Fruit fly (Drosophila melanogaster): ENCODE measurements around the gene CG3108.

CG3108 gene

dm6 chrX:5751949-5752348 is 29.5 kb downstream of the CG3108 start, which contains the start of gene CG15772:
Gene CG15772, plus strand, starts transcription at chrX:5752249.
- TF ChIP-seq CG1621 (tag; optimal IDR thresholded peaks at IDR 0.05) (no peak), CG3919 (GFP tag; optimal IDR thresholded peaks at IDR 0.05) (no peak), CG10669 (GFP tag; optimal IDR thresholded peaks at IDR 0.05) (no peak), salr (GFP tag; optimal IDR thresholded peaks at IDR 0.05) (no peak), CG6792 (GFP tag; optimal IDR thresholded peaks at IDR 0.05) (no peak), lz (GFP tag; optimal IDR thresholded peaks at IDR 0.05) (no peak), CG8632 (GFP tag; optimal IDR thresholded peaks at IDR 0.05) (no peak), CG6163 (GFP tag; IDR thresholded peaks at IDR 0.05) (no peak), acj6 (GFP tag; optimal IDR thresholded peaks at IDR 0.05) (no peak), achi (GFP tag; optimal IDR thresholded peaks at IDR 0.05) (no peak), Hr4 (GFP tag; optimal IDR thresholded peaks at IDR 0.05) (no peak), CG6808 (GFP tag; optimal IDR thresholded peaks at IDR 0.05) (no peak), spab (GFP tag; optimal IDR thresholded peaks at IDR 0.05) (no peak), Eip93F (GFP tag; optimal IDR thresholded peaks at IDR 0.05) (no peak)

DNA sequence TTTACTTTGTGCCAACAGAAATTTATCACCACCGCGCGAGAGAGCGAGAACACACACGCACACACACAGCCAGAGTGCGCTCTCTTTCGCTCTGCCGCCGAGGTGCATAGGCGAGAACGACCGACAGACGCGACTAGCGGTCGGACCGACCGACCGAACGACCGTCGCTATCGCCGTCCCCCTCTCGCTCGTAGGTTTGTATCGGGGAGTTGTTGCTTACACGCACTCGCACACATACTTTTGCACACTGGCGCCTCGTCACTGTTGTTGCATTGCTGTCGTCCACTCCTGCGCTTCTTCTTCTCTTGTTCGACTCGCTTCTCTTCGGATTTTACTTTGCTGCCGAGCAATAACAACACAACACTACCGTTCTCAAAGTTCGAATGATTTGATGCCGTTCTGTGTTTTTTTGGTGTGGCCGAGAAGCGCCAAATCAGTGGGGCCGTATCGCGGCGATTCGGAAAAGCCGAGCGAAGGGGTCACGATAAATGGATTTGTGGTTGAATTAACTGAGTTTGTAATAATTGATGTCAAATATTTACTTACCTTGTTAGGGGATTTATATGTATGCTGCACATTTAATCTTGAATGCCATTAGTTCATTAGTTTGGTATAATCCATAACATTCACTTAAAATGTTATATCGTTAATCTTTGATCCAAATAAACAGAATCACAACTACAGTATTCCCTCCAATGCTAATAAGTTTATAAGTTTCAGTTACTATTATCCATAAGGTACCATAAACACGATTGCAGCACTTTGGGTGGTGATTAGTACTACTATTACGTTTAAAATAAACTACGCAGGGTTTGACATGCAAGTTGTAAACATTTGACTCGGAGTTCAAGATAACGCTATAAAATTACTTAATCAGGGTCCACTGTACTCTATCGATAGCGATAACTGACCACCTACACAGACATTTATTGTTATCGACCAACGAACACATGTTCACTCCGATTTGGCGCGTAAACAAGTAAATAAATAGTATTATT is 34.3 kb downstream of the CG3108 start, which contains the start of the genes IntS6 and Rtel1:
IntS6 (minus strand) TSS at position 391 of the 998 bp plus-strand sequence.
Rtel1 (plus strand) TSS at position 884 of the 998 bp plus-strand sequence.
- TF ChIP-seq CG6808 (GFP tag; optimal IDR thresholded peaks at IDR 0.05) (peak; percentile 80), CG6163 (GFP tag; IDR thresholded peaks at IDR 0.05) (peak; percentile 91), ss (GFP tag; optimal IDR thresholded peaks at IDR 0.05) (peak; percentile 78 to 88), pdm3 (GFP tag; optimal IDR thresholded peaks at IDR 0.05) (peak; percentile 94), net (GFP tag; optimal IDR thresholded peaks at IDR 0.05) (peak; percentile 82), Hr38 (GFP tag; optimal IDR thresholded peaks at IDR 0.05) (peak; percentile 26), dsx (GFP tag; optimal IDR thresholded peaks at IDR 0.05; ENCODE audit: poor library complexity, severe bottlenecking) (peak; percentile 80), CG10669 (GFP tag; optimal IDR thresholded peaks at IDR 0.05) (peak; percentile 87), vri (GFP tag; optimal IDR thresholded peaks at IDR 0.05) (peak; percentile 77), Eip78C (GFP tag) (peak; percentile 96), CG9139 (GFP tag; optimal IDR thresholded peaks at IDR 0.05) (peak; percentile 65), Eip93F (GFP tag; optimal IDR thresholded peaks at IDR 0.05) (peak; percentile 61), Met (GFP tag; optimal IDR thresholded peaks at IDR 0.05) (peak; percentile 95), CG10631 (GFP tag; optimal IDR thresholded peaks at IDR 0.05) (peak; percentile 91), salr (GFP tag; optimal IDR thresholded peaks at IDR 0.05) (peak; percentile 74 to 81), Eip75B (GFP tag; optimal IDR thresholded peaks at IDR 0.05) (peak; percentile 91), fkh (GFP tag; optimal IDR thresholded peaks at IDR 0.05) (peak; percentile 84), CG3919 (GFP tag; optimal IDR thresholded peaks at IDR 0.05) (peak; percentile 88), Sox15 (GFP tag; optimal IDR thresholded peaks at IDR 0.05) (peak; percentile 90), CG11762 (GFP tag; optimal IDR thresholded peaks at IDR 0.05; ENCODE audit: insufficient read depth) (peak; percentile 87), esn (GFP tag; optimal IDR thresholded peaks at IDR 0.05) (peak; percentile 94), CG8632 (GFP tag; optimal IDR thresholded peaks at IDR 0.05) (peak; percentile 89), Sox14 (GFP tag; optimal IDR thresholded peaks at IDR 0.05) (peak; percentile 94), CG4318 (GFP tag; optimal IDR thresholded peaks at IDR 0.05) (peak; percentile 81), Ets96B (tag; optimal IDR thresholded peaks at IDR 0.05) (peak; percentile 86), Gug (GFP tag; IDR thresholded peaks at IDR 0.05) (peak; percentile 84), dac (GFP tag; optimal IDR thresholded peaks at IDR 0.05) (peak; percentile 79), CG1621 (tag; optimal IDR thresholded peaks at IDR 0.05) (peak; percentile 89), acj6 (GFP tag; optimal IDR thresholded peaks at IDR 0.05) (peak; percentile 90), CG31627 (GFP tag; optimal IDR thresholded peaks at IDR 0.05) (peak; percentile 95), CG11294 (GFP tag; IDR thresholded peaks at IDR 0.05) (peak; percentile 83), svp (GFP tag) (peak; percentile 96), Smox (GFP tag; optimal IDR thresholded peaks at IDR 0.05) (peak; percentile 93), Sox102F (GFP tag; optimal IDR thresholded peaks at IDR 0.05) (peak; percentile 92), Hr4 (GFP tag; optimal IDR thresholded peaks at IDR 0.05) (peak; percentile 94), CG32006 (GFP tag; optimal IDR thresholded peaks at IDR 0.05) (peak; percentile 90), CG8119 (GFP tag; IDR thresholded peaks at IDR 0.05) (peak; percentile 87), CG6854 (GFP tag; optimal IDR thresholded peaks at IDR 0.05) (peak; percentile 64), eg (GFP tag; IDR thresholded peaks at IDR 0.05) (peak; percentile 92), topi (GFP tag; optimal IDR thresholded peaks at IDR 0.05) (peak; percentile 93), spab (GFP tag; optimal IDR thresholded peaks at IDR 0.05) (peak; percentile 74), CG3032 (tag; optimal IDR thresholded peaks at IDR 0.05) (peak; percentile 88)
